Fruit fly (Drosophila melanogaster): ENCODE results near the gene Ada3.

Gene Ada3

DNA sequence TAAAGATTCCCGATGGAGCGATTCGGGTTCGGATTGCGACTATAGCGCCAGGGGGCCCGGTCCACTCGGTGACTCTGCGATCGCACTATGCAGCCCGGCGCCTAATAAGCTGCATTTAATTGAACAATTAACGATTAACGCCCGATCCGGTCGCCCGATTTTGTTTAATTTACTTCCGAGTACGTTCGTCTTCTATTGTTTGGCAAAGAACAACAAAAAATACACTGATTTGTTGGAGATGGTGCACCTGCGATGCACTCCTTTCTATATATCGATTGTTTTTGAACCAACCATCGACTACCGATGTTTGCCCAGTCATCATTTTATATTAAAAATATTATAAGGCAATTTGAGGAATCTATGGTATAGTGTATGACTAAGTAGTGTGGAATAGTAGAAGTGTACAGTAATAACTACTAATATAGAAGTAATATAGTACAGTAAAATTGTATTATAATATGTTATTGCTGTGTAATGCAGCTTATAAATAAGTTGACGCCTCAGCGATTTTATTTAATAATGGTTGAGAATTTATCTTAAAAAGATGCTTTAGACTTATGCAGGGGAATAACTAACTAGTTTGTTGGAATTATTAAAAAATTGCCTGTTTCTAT is 15.6 kb downstream of the Ada3 start, which contains the start of gene Mvb12 (continued):
- TF ChIP-seq CG18262 (tag; optimal IDR thresholded peaks at IDR 0.05) (peak; percentile 16), eve (GFP tag; optimal IDR thresholded peaks at IDR 0.05) (no peak), chn (GFP tag; optimal IDR thresholded peaks at IDR 0.05) (peak; percentile 5), MESR4 (GFP tag; optimal IDR thresholded peaks at IDR 0.05) (peak; percentile 54), bigmax (GFP tag; optimal IDR thresholded peaks at IDR 0.05) (no peak), bsh (GFP tag; optimal IDR thresholded peaks at IDR 0.05) (peak in 1 of 2 experiments; percentile 37), fu2 (GFP tag; optimal IDR thresholded peaks at IDR 0.05) (no peak), BEAF-32 (GFP tag; optimal IDR thresholded peaks at IDR 0.05) (peak; percentile 57), ato (GFP tag; IDR thresholded peaks at IDR 0.05; ENCODE audit: partially characterized antibody) (peak; percentile 54; the same call in 1 of the 2 replicates), D19B (GFP tag; optimal IDR thresholded peaks at IDR 0.05) (no peak), Sox102F (GFP tag; optimal IDR thresholded peaks at IDR 0.05) (peak; percentile 18), ci (GFP tag; IDR thresholded peaks at IDR 0.05) (peak; percentile 60; the same call in 2 of the 3 replicates), Scr (GFP tag; IDR thresholded peaks at IDR 0.05; ENCODE audit: partially characterized antibody) (peak; percentile 38), CG2129 (GFP tag; IDR thresholded peaks at IDR 0.05; ENCODE audit: partially characterized antibody) (0 out of 2 replicates have a peak, but pooled peaks have one; percentile 20), D (optimal IDR thresholded peaks at IDR 0.05) (no peak), D (GFP tag; optimal IDR thresholded peaks at IDR 0.05) (no peak), CG15514 (GFP tag; optimal IDR thresholded peaks at IDR 0.05) (peak; percentile 33), Fer1 (GFP tag; optimal IDR thresholded peaks at IDR 0.05) (peak; percentile 19), fd64A (GFP tag; optimal IDR thresholded peaks at IDR 0.05) (peak; percentile 52), CG12071 (GFP tag; optimal IDR thresholded peaks at IDR 0.05) (peak; percentile 7), CG10267 (tag; optimal IDR thresholded peaks at IDR 0.05) (peak; percentile 7), CG2678 (tag; optimal IDR thresholded peaks at IDR 0.05) (peak; percentile 23), NC2α (GFP tag; optimal IDR thresholded peaks at IDR 0.05) (no peak)

DNA sequence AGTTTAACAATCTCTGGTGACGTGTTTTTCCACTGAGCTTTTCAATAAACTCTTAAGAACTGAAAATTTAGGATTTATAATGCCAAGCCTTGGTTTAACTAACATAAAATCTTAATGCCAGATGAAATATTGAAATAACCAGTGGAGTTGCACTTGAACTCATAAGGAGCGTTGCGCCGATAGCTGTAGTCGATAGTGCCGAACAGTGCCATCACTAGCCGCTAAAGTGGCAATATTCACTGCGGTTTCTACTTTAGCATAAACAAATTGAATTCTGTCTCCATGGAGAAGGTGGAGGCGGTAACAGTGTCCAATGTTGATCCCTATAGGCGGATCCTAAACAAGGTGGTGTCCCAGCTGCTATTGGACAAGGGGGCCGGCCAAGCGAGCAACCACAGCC is 16.2 kb downstream of the Ada3 start, which contains the start of gene Taf8:
Taf8 (plus strand) TSS at position 193 of the 400 bp plus-strand sequence.
- TF ChIP-seq mam (GFP tag; optimal IDR thresholded peaks at IDR 0.05) (peak; percentile 20), CG7786 (GFP tag; optimal IDR thresholded peaks at IDR 0.05) (no peak), GATAe (GFP tag; conservative IDR thresholded peaks at IDR 0.05) (no peak), nau (GFP tag; optimal IDR thresholded peaks at IDR 0.05) (no peak), CG11247 (GFP tag; IDR thresholded peaks at IDR 0.05) (no peak), Nf-YB (GFP tag; optimal IDR thresholded peaks at IDR 0.05) (no peak), bigmax (GFP tag; optimal IDR thresholded peaks at IDR 0.05) (no peak), schlank (tag; optimal IDR thresholded peaks at IDR 0.05) (no peak), danr (GFP tag; IDR thresholded peaks at IDR 0.05) (no peak), CG2129 (GFP tag; IDR thresholded peaks at IDR 0.05; ENCODE audit: partially characterized antibody) (peak; percentile 45), CG3995 (GFP tag; optimal IDR thresholded peaks at IDR 0.05) (no peak), Med (GFP tag) (peak; percentile 40), HmgZ (tag; optimal IDR thresholded peaks at IDR 0.05) (no peak), crol (GFP tag; IDR thresholded peaks at IDR 0.05) (no peak), CG6813 (GFP tag; optimal IDR thresholded peaks at IDR 0.05) (no peak), Mad (GFP tag; optimal IDR thresholded peaks at IDR 0.05) (no peak), Gug (GFP tag; IDR thresholded peaks at IDR 0.05) (peak; percentile 49; the same call in 1 of the 4 replicates), CG11504 (tag; optimal IDR thresholded peaks at IDR 0.05) (no peak), CTCF (GFP tag; optimal IDR thresholded peaks at IDR 0.05) (no peak), CG10462 (GFP tag; optimal IDR thresholded peaks at IDR 0.05) (no peak), jing (GFP tag; optimal IDR thresholded peaks at IDR 0.05) (no peak), CG42726 (GFP tag; IDR thresholded peaks at IDR 0.05; ENCODE audit: partially characterized antibody) (peak; percentile 60), CG12769 (tag; optimal IDR thresholded peaks at IDR 0.05) (no peak), ash1 (GFP tag; optimal IDR thresholded peaks at IDR 0.05) (no peak), CG16813 (GFP tag; IDR thresholded peaks at IDR 0.05; ENCODE audit: partially characterized antibody) (peak; percentile 81), org-1 (GFP tag; optimal IDR thresholded peaks at IDR 0.05) (no peak), Meics (GFP tag; optimal IDR thresholded peaks at IDR 0.05) (no peak), gsb-n (tag; optimal IDR thresholded peaks at IDR 0.05) (no peak)

Measured in whole organism, embryonic.